Worm (Caenorhabditis elegans) whole organism, L4 larva: ENCODE results near the gene npr-4.

ENCODE experiments used
- F26F4.8 ChIP-seq: fragments of 200-800 bp; sonication (Bioruptor generic); conservative IDR thresholded peaks from 2 replicates; pipeline ENCODE4 v1.3.6; 2022; ENCODE audit warnings: missing genetic modification characterization, missing compliant biosample characterization
- F37D6.2 ChIP-seq: sonication (generic microtip); optimal IDR thresholded peaks from 2 replicates; lab custom pipeline; 2016; ENCODE audit warnings: mild to moderate bottlenecking, missing genetic modification characterization, missing compliant biosample characterization
- F44E2.7 ChIP-seq: fragments of 200-800 bp; sonication (Bioruptor generic); IDR thresholded peaks from 2 replicates; pipeline ENCODE4 v2.1.2; 2022; ENCODE audit warnings: missing genetic modification characterization, missing compliant biosample characterization
- F49E8.2 ChIP-seq: sonication (generic microtip); optimal IDR thresholded peaks from 2 replicates; lab custom pipeline; 2016; ENCODE audit warnings: missing compliant biosample characterization, mild to moderate bottlenecking, missing genetic modification characterization, borderline replicate concordance
- R02D3.7 ChIP-seq: fragments of 150-350 bp; sonication (generic microtip); optimal IDR thresholded peaks from 3 replicates; lab custom pipeline; 2014; ENCODE audit warnings: missing biosample characterization, missing genetic modification characterization
- T26A8.4 ChIP-seq: fragments of 200-800 bp; sonication (Bioruptor generic); IDR thresholded peaks from 2 replicates; pipeline ENCODE4 v1.3.6; 2022; ENCODE audit warnings: missing genetic modification characterization, missing compliant biosample characterization
- Y5F2A.4 ChIP-seq: fragments of 200-800 bp; sonication (Bioruptor generic); optimal IDR thresholded peaks from 2 replicates; lab custom pipeline; 2018; ENCODE audit warnings: mild to moderate bottlenecking, missing genetic modification characterization, missing compliant biosample characterization
- ZK546.5 ChIP-seq, 2 experiments: sonication (generic microtip); optimal IDR thresholded peaks; 2 replicates each; lab custom pipeline; 2017; ENCODE audit warnings: missing biosample characterization in 2 of 2, missing genetic modification characterization in 2 of 2
- aha-1 ChIP-seq: fragments of 150-350 bp; peaks from one replicate; lab custom pipeline; 2014; ENCODE audit warnings: missing biosample characterization, missing genetic modification characterization
- ama-1 ChIP-seq: fragments of 150-350 bp; optimal IDR thresholded peaks from 2 replicates; lab custom pipeline; 2014; ENCODE audit warnings: inconsistent platforms, mixed read lengths
- ceh-20 ChIP-seq: fragments of 200-800 bp; sonication (Bioruptor generic); IDR thresholded peaks from 2 replicates; pipeline ENCODE4 v1.3.6; 2022; ENCODE audit warnings: missing genetic modification reagents, missing genetic modification characterization, missing compliant biosample characterization
- ceh-44 ChIP-seq: fragments of 200-800 bp; sonication (Bioruptor generic); IDR thresholded peaks from 2 replicates; pipeline ENCODE4 v1.3.6; 2022; ENCODE audit warnings: missing genetic modification reagents, missing genetic modification characterization, missing compliant biosample characterization
- ceh-62 ChIP-seq: sonication (generic microtip); optimal IDR thresholded peaks from 2 replicates; lab custom pipeline; 2017; ENCODE audit warnings: missing biosample characterization, missing genetic modification characterization
- ces-1 ChIP-seq: fragments of 150-350 bp; sonication (generic microtip); optimal IDR thresholded peaks from 4 replicates; lab custom pipeline; 2014; ENCODE audit warnings: missing biosample characterization, missing genetic modification reagents, missing genetic modification characterization
- cey-2 ChIP-seq: sonication (generic microtip); optimal IDR thresholded peaks from 3 replicates; lab custom pipeline; 2017; ENCODE audit warnings: missing genetic modification characterization, mild to moderate bottlenecking, missing compliant biosample characterization, antibody characterized with exemption, borderline replicate concordance; ENCODE audit not compliant: insufficient read depth
- daf-12 ChIP-seq: fragments of 150-350 bp; optimal IDR thresholded peaks from 2 replicates; lab custom pipeline; 2014; ENCODE audit warnings: missing biosample characterization, missing genetic modification reagents, missing genetic modification characterization
- daf-19 ChIP-seq: fragments of 200-800 bp; sonication (Bioruptor generic); conservative IDR thresholded peaks from 2 replicates; pipeline ENCODE4 v1.3.6; 2022; ENCODE audit warnings: missing genetic modification characterization, missing compliant biosample characterization
- daf-8 ChIP-seq: fragments of 200-800 bp; sonication (Bioruptor generic); IDR thresholded peaks from 2 replicates; pipeline ENCODE4 v1.3.6; 2022; ENCODE audit warnings: missing genetic modification characterization, missing compliant biosample characterization
- dmd-6 ChIP-seq: fragments of 200-800 bp; sonication (Bioruptor generic); IDR thresholded peaks from 2 replicates; pipeline ENCODE4 v1.3.6; 2022; ENCODE audit warnings: missing genetic modification reagents, missing genetic modification characterization, missing compliant biosample characterization
- dmd-8 ChIP-seq: fragments of 200-800 bp; sonication (Bioruptor generic); IDR thresholded peaks from 2 replicates; pipeline ENCODE4 v1.3.6; 2022; ENCODE audit warnings: missing genetic modification characterization, missing compliant biosample characterization
- egl-43 ChIP-seq: fragments of 200-800 bp; sonication (Bioruptor generic); IDR thresholded peaks from 2 replicates; pipeline ENCODE4 v1.3.6; 2022; ENCODE audit warnings: missing genetic modification reagents, missing genetic modification characterization, missing compliant biosample characterization
- gei-8 ChIP-seq: fragments of 200-800 bp; sonication (Bioruptor generic); optimal IDR thresholded peaks from 2 replicates; lab custom pipeline; 2018; ENCODE audit warnings: mild to moderate bottlenecking, missing genetic modification characterization, missing compliant biosample characterization
- hif-1 ChIP-seq, 2 experiments: sonication (generic microtip); optimal IDR thresholded peaks; 2 replicates each; lab custom pipeline; 2016 to 2017; ENCODE audit warnings: missing compliant biosample characterization in 2 of 2, missing genetic modification characterization in 2 of 2, missing genetic modification reagents in 2 of 2, missing genotype in 2 of 2, mild to moderate bottlenecking in 1 of 2
- hlh-30 ChIP-seq: sonication (generic microtip); optimal IDR thresholded peaks from 2 replicates; lab custom pipeline; 2017; ENCODE audit warnings: antibody characterized with exemption, mild to moderate bottlenecking, missing genetic modification characterization, missing compliant biosample characterization; ENCODE audit not compliant: insufficient read depth
- jun-1 ChIP-seq: fragments of 150-350 bp; optimal IDR thresholded peaks from 2 replicates; lab custom pipeline; 2014; ENCODE audit warnings: missing biosample characterization, missing genetic modification reagents, missing genetic modification characterization
- lim-7 ChIP-seq: fragments of 200-800 bp; sonication (Bioruptor generic); IDR thresholded peaks from 2 replicates; pipeline ENCODE4 v1.3.6; 2022; ENCODE audit warnings: missing genetic modification characterization, missing compliant biosample characterization
- lin-13 ChIP-seq: fragments of 150-350 bp; optimal IDR thresholded peaks from 2 replicates; lab custom pipeline; 2014; ENCODE audit warnings: missing biosample characterization, missing genetic modification reagents, missing genetic modification characterization
- lin-29 ChIP-seq: fragments of 200-800 bp; sonication (Bioruptor generic); IDR thresholded peaks from 2 replicates; pipeline ENCODE4 v1.3.6; 2022; ENCODE audit warnings: missing genetic modification reagents, missing genetic modification characterization, missing compliant biosample characterization
- lin-39 ChIP-seq: fragments of 150-350 bp; optimal IDR thresholded peaks from 2 replicates; lab custom pipeline; 2014; ENCODE audit warnings: missing biosample characterization, missing genetic modification reagents, missing genetic modification characterization
- lir-3 ChIP-seq: sonication (generic microtip); optimal IDR thresholded peaks from 2 replicates; lab custom pipeline; 2016; ENCODE audit warnings: mild to moderate bottlenecking, missing genetic modification characterization, missing compliant biosample characterization
- madf-5 ChIP-seq, 2 experiments: fragments of 200-800 bp; sonication (Bioruptor generic); IDR thresholded peaks; 2 replicates each; pipeline ENCODE4 v1.3.6; 2022; ENCODE audit warnings: missing compliant biosample characterization in 2 of 2, missing genetic modification characterization in 2 of 2
- mep-1 ChIP-seq: fragments of 150-350 bp; sonication (generic microtip); optimal IDR thresholded peaks from 3 replicates; lab custom pipeline; 2014; ENCODE audit warnings: missing biosample characterization, missing genetic modification characterization
- mxl-2 ChIP-seq: fragments of 200-800 bp; sonication (Bioruptor generic); conservative IDR thresholded peaks from 2 replicates; pipeline ENCODE4 v1.3.6; 2022; ENCODE audit warnings: missing genetic modification reagents, missing genetic modification characterization, missing compliant biosample characterization
- nhr-10 ChIP-seq: fragments of 150-350 bp; optimal IDR thresholded peaks from 2 replicates; lab custom pipeline; 2014; ENCODE audit warnings: missing biosample characterization, missing genetic modification characterization
- nhr-102 ChIP-seq: sonication (generic microtip); optimal IDR thresholded peaks from 2 replicates; lab custom pipeline; 2016; ENCODE audit warnings: mild to moderate bottlenecking, missing genetic modification characterization, moderate library complexity, missing compliant biosample characterization
- nhr-11 ChIP-seq: fragments of 150-350 bp; optimal IDR thresholded peaks from 2 replicates; lab custom pipeline; 2014; ENCODE audit warnings: missing biosample characterization, missing genetic modification characterization
- nhr-111 ChIP-seq: fragments of 200-800 bp; sonication (Bioruptor generic); optimal IDR thresholded peaks from 2 replicates; lab custom pipeline; 2018; ENCODE audit warnings: mild to moderate bottlenecking, missing genetic modification characterization, missing compliant biosample characterization
- nhr-28 ChIP-seq: fragments of 150-350 bp; optimal IDR thresholded peaks from 2 replicates; lab custom pipeline; 2014; ENCODE audit warnings: missing biosample characterization, missing genetic modification characterization
- nhr-42 ChIP-seq: fragments of 200-800 bp; sonication (Bioruptor generic); IDR thresholded peaks from 2 replicates; pipeline ENCODE4 v1.3.6; 2022; ENCODE audit warnings: missing genetic modification characterization, missing compliant biosample characterization
- nhr-6 ChIP-seq: fragments of 150-350 bp; optimal IDR thresholded peaks from 2 replicates; lab custom pipeline; 2014; ENCODE audit warnings: missing biosample characterization, missing genetic modification characterization
- nhr-77 ChIP-seq: fragments of 150-350 bp; optimal IDR thresholded peaks from 2 replicates; lab custom pipeline; 2014; ENCODE audit warnings: missing biosample characterization, missing genetic modification characterization
- php-3 ChIP-seq: fragments of 200-800 bp; sonication (Bioruptor generic); IDR thresholded peaks from 2 replicates; pipeline ENCODE4 v1.3.6; 2022; ENCODE audit warnings: missing genetic modification reagents, missing genetic modification characterization, missing compliant biosample characterization
- sdz-12 ChIP-seq: fragments of 200-800 bp; sonication (Bioruptor generic); optimal IDR thresholded peaks from 2 replicates; lab custom pipeline; 2018; ENCODE audit warnings: mild to moderate bottlenecking, missing genetic modification characterization, missing compliant biosample characterization
- skn-1 ChIP-seq: fragments of 150-350 bp; optimal IDR thresholded peaks from 2 replicates; lab custom pipeline; 2014; ENCODE audit warnings: missing biosample characterization, missing genetic modification characterization
- snpc-4 ChIP-seq: fragments of 150-350 bp; optimal IDR thresholded peaks from 2 replicates; lab custom pipeline; 2014; ENCODE audit warnings: missing biosample characterization, missing genetic modification characterization
- spr-1 ChIP-seq: sonication (generic microtip); optimal IDR thresholded peaks from 2 replicates; lab custom pipeline; 2016; ENCODE audit warnings: mild to moderate bottlenecking, missing genetic modification characterization, missing compliant biosample characterization
- spr-3 ChIP-seq: fragments of 200-800 bp; sonication (Bioruptor generic); optimal IDR thresholded peaks from 2 replicates; lab custom pipeline; 2018; ENCODE audit warnings: mild to moderate bottlenecking, missing genetic modification characterization, missing compliant biosample characterization
- tag-97 ChIP-seq: fragments of 200-800 bp; sonication (Bioruptor generic); IDR thresholded peaks from 2 replicates; pipeline ENCODE4 v1.3.6; 2022; ENCODE audit warnings: missing genetic modification characterization, missing compliant biosample characterization
- tra-1 ChIP-seq: fragments of 200-800 bp; sonication (Bioruptor generic); IDR thresholded peaks from 2 replicates; pipeline ENCODE4 v1.3.6; 2022; ENCODE audit warnings: missing genetic modification reagents, missing genetic modification characterization, missing compliant biosample characterization
- vab-7 ChIP-seq: fragments of 200-800 bp; sonication (Bioruptor generic); IDR thresholded peaks from 2 replicates; pipeline ENCODE4 v1.3.6; 2022; ENCODE audit warnings: missing genetic modification reagents, missing genetic modification characterization, missing compliant biosample characterization
- zfp-3 ChIP-seq: fragments of 200-800 bp; sonication (Bioruptor generic); conservative IDR thresholded peaks from 2 replicates; pipeline ENCODE4 v1.3.6; 2022; ENCODE audit warnings: missing genetic modification reagents, missing genetic modification characterization, missing compliant biosample characterization
- ztf-11 ChIP-seq: fragments of 150-350 bp; optimal IDR thresholded peaks from 2 replicates; lab custom pipeline; 2014; ENCODE audit warnings: missing biosample characterization, missing genetic modification characterization

Gene npr-4

DNA sequence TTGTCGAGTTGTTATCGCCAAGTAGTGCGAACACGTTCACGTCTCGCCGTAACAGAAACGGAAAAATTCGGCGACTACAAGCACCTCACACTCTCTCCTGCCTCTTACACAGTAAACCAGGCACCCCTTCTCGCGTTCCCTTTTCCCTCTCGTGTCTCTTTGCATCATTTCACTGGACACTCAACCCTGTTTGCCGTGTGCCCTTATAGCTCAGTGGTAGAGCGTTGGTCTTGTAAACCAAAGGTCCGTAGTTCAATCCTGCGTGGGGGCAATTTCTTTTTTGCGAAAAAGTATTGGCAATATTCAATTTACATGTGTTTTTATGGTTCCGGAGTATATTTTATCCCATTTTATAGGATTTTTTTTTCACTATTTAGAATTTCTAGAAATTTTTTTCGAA lies 12.1 kb upstream of the npr-4 start (continued):
- TF ChIP-seq php-3 = no peak; the same call in 1 of the 2 replicates
- 0 out of 2 replicates have a peak, but pooled peaks have one; percentile 60 for TF ChIP-seq ceh-44
- peak in 1 of 2 experiments; percentile 60 for TF ChIP-seq hif-1 (tag; optimal IDR thresholded peaks at IDR 0.05; lab: Kevin White, UChicago)
- no peak for TF ChIP-seq nhr-102 (tag; lab: Kevin White, UChicago)
- peak; percentile 83 for TF ChIP-seq lir-3 (tag; lab: Kevin White, UChicago)
- no peak for TF ChIP-seq ztf-11 (tag; lab: Kevin White, UChicago)
- no peak for TF ChIP-seq jun-1 (tag; lab: Kevin White, UChicago)
- peak; percentile 63 for TF ChIP-seq F37D6.2 (tag; lab: Kevin White, UChicago)
- TF ChIP-seq F26F4.8 (GFP tag; lab: Robert Waterston, UW) = peak; percentile 96
- TF ChIP-seq spr-1 (tag; lab: Kevin White, UChicago) = peak; percentile 78
- peak; percentile 98 for TF ChIP-seq dmd-8 (GFP tag; lab: Robert Waterston, UW)
- peak; percentile 86 for TF ChIP-seq nhr-111 (GFP tag; lab: Kevin White, UChicago)
- peak; percentile 93 for TF ChIP-seq daf-19 (GFP tag; lab: Robert Waterston, UW)
- TF ChIP-seq F44E2.7 = peak; percentile 91
- TF ChIP-seq nhr-77 = no peak
- TF ChIP-seq daf-12 (tag; lab: Kevin White, UChicago) = no peak
- no peak for TF ChIP-seq lin-39 (tag; lab: Kevin White, UChicago)
- peak; percentile 25 for TF ChIP-seq cey-2 (tag; lab: Kevin White, UChicago)
- TF ChIP-seq mxl-2 (GFP tag; lab: Robert Waterston, UW) = peak; percentile 81
- TF ChIP-seq madf-5 (GFP tag; IDR thresholded peaks at IDR 0.05; lab: Robert Waterston, UW) = peak; percentile 92 to 96
- peak; percentile 83 for TF ChIP-seq aha-1
- no peak; the same call in 1 of the 2 replicates for TF ChIP-seq lim-7 (GFP tag; lab: Robert Waterston, UW)
- no peak for TF ChIP-seq spr-3 (GFP tag; lab: Kevin White, UChicago)
- no peak for TF ChIP-seq tag-97
- peak; percentile 81 for TF ChIP-seq lin-29 (GFP tag; lab: Robert Waterston, UW)
- TF ChIP-seq nhr-28 (tag; lab: Kevin White, UChicago) = peak; percentile 48
- peak; percentile 68; the same call in 1 of the 2 replicates for TF ChIP-seq nhr-42
- TF ChIP-seq ZK546.5 (tag; optimal IDR thresholded peaks at IDR 0.05; lab: Kevin White, UChicago) = no peak
- no peak for TF ChIP-seq nhr-10 (tag; lab: Kevin White, UChicago)
- TF ChIP-seq Y5F2A.4 (GFP tag; lab: Kevin White, UChicago) = peak; percentile 82
- TF ChIP-seq nhr-6 (tag; lab: Kevin White, UChicago) = no peak
- peak; percentile 66 for TF ChIP-seq sdz-12 (GFP tag; lab: Kevin White, UChicago)
- TF ChIP-seq snpc-4 (tag; lab: Kevin White, UChicago) = no peak
- TF ChIP-seq nhr-11 (tag; lab: Kevin White, UChicago) = peak; percentile 7
- peak; percentile 65 for TF ChIP-seq F49E8.2 (tag; lab: Kevin White, UChicago)
- TF ChIP-seq daf-8 = no peak
- no peak for TF ChIP-seq ceh-62 (tag; lab: Kevin White, UChicago)
- TF ChIP-seq hlh-30 (tag; lab: Kevin White, UChicago) = peak; percentile 55
- no peak for TF ChIP-seq skn-1 (tag; lab: Kevin White, UChicago)
- peak; percentile 78 for TF ChIP-seq gei-8
- no peak for TF ChIP-seq ama-1 (lab: Kevin White, UChicago)
- TF ChIP-seq ceh-20 (GFP tag; lab: Robert Waterston, UW) = peak; percentile 86
- no peak; the same call in 1 of the 2 replicates for TF ChIP-seq T26A8.4
- no peak for TF ChIP-seq R02D3.7 (tag; lab: Kevin White, UChicago)
- no peak; the same call in 1 of the 2 replicates for TF ChIP-seq egl-43 (GFP tag; lab: Robert Waterston, UW)
- no peak for TF ChIP-seq lin-13 (GFP tag; lab: Kevin White, UChicago)
- no peak for TF ChIP-seq ces-1 (GFP tag; lab: Kevin White, UChicago)
- TF ChIP-seq dmd-6 (GFP tag; lab: Robert Waterston, UW) = peak; percentile 79
- peak; percentile 95 for TF ChIP-seq tra-1
- peak; percentile 96 for TF ChIP-seq vab-7 (GFP tag; lab: Robert Waterston, UW)
- no peak; the same call in 1 of the 2 replicates for TF ChIP-seq zfp-3
- TF ChIP-seq mep-1 (tag; lab: Kevin White, UChicago) = peak; percentile 82
